Worm (Caenorhabditis elegans) whole organism, young adult: ENCODE data around the gene hil-6.

Experiments
- B0336.3 ChIP-seq: fragments of 200-800 bp; sonication (Bioruptor generic); IDR thresholded peaks from 2 replicates; pipeline ENCODE4 v1.3.6; 2022; ENCODE audit warnings: missing genetic modification characterization, missing compliant biosample characterization
- C06A6.2 ChIP-seq: fragments of 200-800 bp; sonication (Bioruptor generic); conservative IDR thresholded peaks from 2 replicates; pipeline ENCODE4 v1.3.6; 2022; ENCODE audit warnings: missing genetic modification characterization, missing compliant biosample characterization
- C17E4.6 ChIP-seq: fragments of 200-800 bp; sonication (Bioruptor generic); IDR thresholded peaks from 2 replicates; pipeline ENCODE4 v1.3.6; 2022; ENCODE audit warnings: missing genetic modification reagents, missing genetic modification characterization, missing compliant biosample characterization
- F37B4.10 ChIP-seq: fragments of 200-800 bp; sonication (Bioruptor generic); IDR thresholded peaks from 2 replicates; pipeline ENCODE4 v1.3.6; 2022; ENCODE audit warnings: missing genetic modification characterization, missing compliant biosample characterization
- F57A8.1 ChIP-seq: fragments of 200-800 bp; sonication (Bioruptor generic); optimal IDR thresholded peaks from 2 replicates; lab custom pipeline; 2018; ENCODE audit warnings: mild to moderate bottlenecking, missing genetic modification characterization, moderate library complexity, missing compliant biosample characterization
- K11D2.4 ChIP-seq: fragments of 200-800 bp; sonication (Bioruptor generic); IDR thresholded peaks from 2 replicates; pipeline ENCODE4 v1.3.6; 2022; ENCODE audit warnings: missing genetic modification reagents, missing genetic modification characterization, missing compliant biosample characterization
- K12H6.12 ChIP-seq: fragments of 200-800 bp; sonication (Bioruptor generic); optimal IDR thresholded peaks from 2 replicates; lab custom pipeline; 2018; ENCODE audit warnings: mild to moderate bottlenecking, missing genetic modification characterization, missing compliant biosample characterization
- Y56A3A.18 ChIP-seq: fragments of 200-800 bp; sonication (Bioruptor generic); IDR thresholded peaks from 2 replicates; pipeline ENCODE4 v1.3.6; 2022; ENCODE audit warnings: missing genetic modification reagents, missing genetic modification characterization, missing compliant biosample characterization
- Y79H2A.3 ChIP-seq: fragments of 200-800 bp; sonication (Bioruptor generic); conservative IDR thresholded peaks from 2 replicates; pipeline ENCODE4 v1.3.6; 2022; ENCODE audit warnings: missing genetic modification reagents, missing genetic modification characterization, missing compliant biosample characterization
- Y95B8A.8 ChIP-seq: fragments of 200-800 bp; sonication (Bioruptor generic); IDR thresholded peaks from 2 replicates; pipeline ENCODE4 v1.3.6; 2022; ENCODE audit warnings: missing genetic modification reagents, missing genetic modification characterization, missing compliant biosample characterization
- ama-1 ChIP-seq, 3 experiments: fragments of 150-350 bp in 1 of 3; sonication (generic microtip) in 2 of 3; optimal IDR thresholded peaks; 2 replicates each; lab custom pipeline; 2014 to 2018; ENCODE audit warnings: missing biosample characterization in 2 of 3, missing genetic modification characterization in 2 of 3, missing genetic modification reagents in 2 of 3
- aptf-3 ChIP-seq: fragments of 200-800 bp; sonication (Bioruptor generic); IDR thresholded peaks from 2 replicates; pipeline ENCODE4 v1.3.6; 2022; ENCODE audit warnings: missing genetic modification characterization, missing compliant biosample characterization
- athp-1 ChIP-seq: sonication (generic microtip); optimal IDR thresholded peaks from 2 replicates; lab custom pipeline; 2017; ENCODE audit warnings: mild to moderate bottlenecking, missing genetic modification characterization, missing compliant biosample characterization
- attf-3 ChIP-seq: fragments of 200-800 bp; sonication (Bioruptor generic); conservative IDR thresholded peaks from 2 replicates; pipeline ENCODE4 v1.3.6; 2022; ENCODE audit warnings: missing genetic modification reagents, missing genetic modification characterization, missing compliant biosample characterization
- attf-5 ChIP-seq: fragments of 200-800 bp; sonication (Bioruptor generic); optimal IDR thresholded peaks from 2 replicates; lab custom pipeline; 2018; ENCODE audit warnings: mild to moderate bottlenecking, missing genetic modification characterization, missing compliant biosample characterization
- bed-1 ChIP-seq: fragments of 200-800 bp; sonication (Bioruptor generic); IDR thresholded peaks from 2 replicates; pipeline ENCODE4 v1.3.6; 2022; ENCODE audit warnings: missing genetic modification reagents, missing genetic modification characterization, missing compliant biosample characterization
- cebp-1 ChIP-seq, 2 experiments: fragments of 200-800 bp in 1 of 2; sonication (Bioruptor generic) in 1 of 2; sonication (generic microtip) in 1 of 2; IDR thresholded peaks in 1 of 2; optimal IDR thresholded peaks in 1 of 2; 2 replicates each; pipeline versions ENCODE4 v1.3.6 to Lab custom; 2017 to 2022; ENCODE audit warnings: missing compliant biosample characterization in 2 of 2, missing genetic modification characterization in 2 of 2, mild to moderate bottlenecking in 1 of 2, missing genetic modification reagents in 1 of 2, moderate library complexity in 1 of 2
- chd-7 ChIP-seq: sonication (generic microtip); optimal IDR thresholded peaks from 2 replicates; lab custom pipeline; 2016; ENCODE audit warnings: mild to moderate bottlenecking, missing genetic modification characterization, moderate library complexity, missing compliant biosample characterization
- dox-1 ChIP-seq: fragments of 200-800 bp; sonication (Bioruptor generic); IDR thresholded peaks from 2 replicates; pipeline ENCODE4 v1.3.6; 2022; ENCODE audit warnings: missing genetic modification reagents, missing genetic modification characterization, missing compliant biosample characterization
- egl-44 ChIP-seq: fragments of 200-800 bp; sonication (Bioruptor generic); IDR thresholded peaks from 2 replicates; pipeline ENCODE4 v1.3.6; 2022; ENCODE audit warnings: missing genetic modification reagents, missing genetic modification characterization, missing compliant biosample characterization
- egrh-3 ChIP-seq: fragments of 200-800 bp; sonication (Bioruptor generic); IDR thresholded peaks from 2 replicates; pipeline ENCODE4 v1.3.6; 2022; ENCODE audit warnings: missing genetic modification reagents, missing genetic modification characterization, missing compliant biosample characterization
- ekl-4 ChIP-seq: fragments of 200-800 bp; sonication (Bioruptor generic); IDR thresholded peaks from 2 replicates; pipeline ENCODE4 v1.3.6; 2022; ENCODE audit warnings: missing genetic modification reagents, missing genetic modification characterization, missing compliant biosample characterization
- gei-17 ChIP-seq: fragments of 200-800 bp; sonication (Bioruptor generic); optimal IDR thresholded peaks from 2 replicates; lab custom pipeline; 2018; ENCODE audit warnings: mild to moderate bottlenecking, missing genetic modification characterization, missing compliant biosample characterization
- hlh-26 ChIP-seq: fragments of 200-800 bp; sonication (Bioruptor generic); conservative IDR thresholded peaks from 2 replicates; pipeline ENCODE4 v1.3.6; 2022; ENCODE audit warnings: missing genetic modification reagents, missing genetic modification characterization, missing compliant biosample characterization
- hmg-1.2 ChIP-seq: fragments of 200-800 bp; sonication (Bioruptor generic); IDR thresholded peaks from 2 replicates; pipeline ENCODE4 v1.3.6; 2022; ENCODE audit warnings: missing genetic modification reagents, missing genetic modification characterization, missing compliant biosample characterization
- let-607 ChIP-seq, 2 experiments: fragments of 200-800 bp in 1 of 2; sonication (Bioruptor generic) in 1 of 2; sonication (generic microtip) in 1 of 2; optimal IDR thresholded peaks; 2 replicates each; lab custom pipeline; 2016 to 2018; ENCODE audit warnings: mild to moderate bottlenecking in 2 of 2, missing compliant biosample characterization in 2 of 2, missing genetic modification characterization in 2 of 2, moderate library complexity in 2 of 2, missing genotype in 1 of 2
- lin-40 ChIP-seq: sonication (generic microtip); optimal IDR thresholded peaks from 2 replicates; lab custom pipeline; 2016; ENCODE audit warnings: missing genetic modification characterization, mild to moderate bottlenecking, missing compliant biosample characterization, missing genotype, missing genetic modification reagents
- mel-28 ChIP-seq: sonication (generic microtip); optimal IDR thresholded peaks from 2 replicates; lab custom pipeline; 2016; ENCODE audit warnings: borderline replicate concordance, mild to moderate bottlenecking, missing genetic modification characterization, missing compliant biosample characterization
- nfya-1 ChIP-seq: sonication (generic microtip); optimal IDR thresholded peaks from 2 replicates; lab custom pipeline; 2017; ENCODE audit warnings: antibody characterized with exemption, missing compliant biosample characterization, missing genetic modification characterization, borderline replicate concordance; ENCODE audit not compliant: insufficient read depth
- nfyb-1 ChIP-seq: fragments of 200-800 bp; sonication (Bioruptor generic); IDR thresholded peaks from 2 replicates; pipeline ENCODE4 v1.3.6; 2022; ENCODE audit warnings: missing genetic modification reagents, missing genetic modification characterization, missing compliant biosample characterization
- pbrm-1 ChIP-seq: fragments of 200-800 bp; sonication (Bioruptor generic); IDR thresholded peaks from 2 replicates; pipeline ENCODE4 v1.3.6; 2022; ENCODE audit warnings: missing genetic modification reagents, missing genetic modification characterization, missing compliant biosample characterization
- rcor-1 ChIP-seq: fragments of 200-800 bp; sonication (Bioruptor generic); IDR thresholded peaks from 2 replicates; pipeline ENCODE4 v1.3.6; 2022; ENCODE audit warnings: missing genetic modification reagents, missing genetic modification characterization, missing compliant biosample characterization
- rpc-1 ChIP-seq, 2 experiments: fragments of 150-350 bp in 1 of 2; sonication (generic microtip) in 1 of 2; optimal IDR thresholded peaks; 2 replicates each; lab custom pipeline; 2014 to 2018; ENCODE audit warnings: missing biosample characterization in 1 of 2, missing genetic modification characterization in 1 of 2, missing genetic modification reagents in 1 of 2, missing genotype in 1 of 2
- snpc-1.3 ChIP-seq: sonication (generic microtip); optimal IDR thresholded peaks from 2 replicates; lab custom pipeline; 2017; ENCODE audit warnings: missing genetic modification characterization, mild to moderate bottlenecking, missing compliant biosample characterization, antibody characterized with exemption, moderate library complexity, missing genotype, missing genetic modification reagents; ENCODE audit not compliant: insufficient read depth
- somi-1 ChIP-seq: fragments of 200-800 bp; sonication (Bioruptor generic); optimal IDR thresholded peaks from 2 replicates; lab custom pipeline; 2018; ENCODE audit warnings: mild to moderate bottlenecking, missing genetic modification characterization, missing compliant biosample characterization
- tbp1 ChIP-seq: fragments of 200-800 bp; sonication (Bioruptor generic); optimal IDR thresholded peaks from 2 replicates; lab custom pipeline; 2018; ENCODE audit warnings: mild to moderate bottlenecking, missing genetic modification characterization, missing compliant biosample characterization
- zfh-2 ChIP-seq: fragments of 200-800 bp; sonication (Bioruptor generic); conservative IDR thresholded peaks from 2 replicates; pipeline ENCODE4 v1.3.6; 2022; ENCODE audit warnings: missing genetic modification reagents, missing genetic modification characterization, missing compliant biosample characterization
- zim-3 ChIP-seq: sonication (generic microtip); optimal IDR thresholded peaks from 2 replicates; lab custom pipeline; 2017; ENCODE audit warnings: mild to moderate bottlenecking, missing genetic modification characterization, moderate library complexity, missing compliant biosample characterization
- ztf-22 ChIP-seq: fragments of 200-800 bp; sonication (Bioruptor generic); optimal IDR thresholded peaks from 2 replicates; lab custom pipeline; 2018; ENCODE audit warnings: mild to moderate bottlenecking, missing genetic modification characterization, moderate library complexity, missing compliant biosample characterization

Gene hil-6

DNA sequence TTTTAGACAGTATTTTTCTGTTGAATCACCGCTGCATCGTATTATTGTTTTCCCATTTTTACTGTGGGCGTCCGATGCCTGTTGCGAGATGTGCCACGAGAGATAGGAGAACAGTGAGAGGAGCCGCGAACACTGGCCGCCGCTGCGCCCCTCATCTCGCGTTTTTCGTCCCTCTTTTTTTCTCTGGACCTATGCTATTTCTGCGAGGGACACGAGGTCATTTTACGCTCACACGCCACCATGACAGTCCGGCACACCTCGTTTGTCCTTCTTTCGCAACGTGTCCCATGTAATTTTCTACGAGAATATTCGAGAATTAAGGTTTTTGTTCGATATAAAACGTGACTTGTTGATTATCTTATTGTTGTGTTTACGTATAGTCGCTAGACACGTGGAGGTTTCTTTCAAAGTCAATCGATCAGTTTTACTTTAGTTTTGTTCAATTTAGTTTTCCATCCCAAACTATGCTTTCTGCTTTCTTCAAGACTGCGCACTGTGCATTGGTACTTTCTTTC, 36.7 kb upstream of the hil-6 start, which contains the start of gene lbp-9 (continued):
- TF ChIP-seq pbrm-1 (GFP tag; lab: Robert Waterston, UW), result 0 out of 2 replicates have a peak, but pooled peaks have one; percentile 67
- 0 out of 2 replicates have a peak, but pooled peaks have one; percentile 46 for TF ChIP-seq nfyb-1
- TF ChIP-seq somi-1 (GFP tag; lab: Kevin White, UChicago), result no peak
- peak; percentile 33 for TF ChIP-seq zim-3 (tag; lab: Kevin White, UChicago)
- TF ChIP-seq athp-1 (tag; lab: Kevin White, UChicago), result peak; percentile 0
- TF ChIP-seq ztf-22 (GFP tag; lab: Kevin White, UChicago), result no peak
- peak; percentile 42; the same call in 1 of the 2 replicates for TF ChIP-seq Y95B8A.8 (GFP tag; lab: Robert Waterston, UW)
- no peak for TF ChIP-seq rpc-1 (optimal IDR thresholded peaks at IDR 0.05; lab: Kevin White, UChicago)
- TF ChIP-seq rpc-1 (tag; optimal IDR thresholded peaks at IDR 0.05; lab: Kevin White, UChicago), result no peak
- peak; percentile 40 for TF ChIP-seq tbp1 (GFP tag; lab: Kevin White, UChicago)
- TF ChIP-seq chd-7 (tag; lab: Kevin White, UChicago), result peak; percentile 36
- TF ChIP-seq C06A6.2, result 0 out of 2 replicates have a peak, but pooled peaks have one; percentile 34
- no peak for TF ChIP-seq nfya-1 (tag; lab: Kevin White, UChicago)
- peak; percentile 67 for TF ChIP-seq cebp-1 (GFP tag; IDR thresholded peaks at IDR 0.05; lab: Robert Waterston, UW)
- peak; percentile 96 for TF ChIP-seq cebp-1 (tag; optimal IDR thresholded peaks at IDR 0.05; lab: Kevin White, UChicago)
- no peak for TF ChIP-seq Y56A3A.18 (GFP tag; lab: Robert Waterston, UW)
- 0 out of 2 replicates have a peak, but pooled peaks have one; percentile 61 for TF ChIP-seq K11D2.4 (GFP tag; lab: Robert Waterston, UW)
- TF ChIP-seq ama-1 (optimal IDR thresholded peaks at IDR 0.05; lab: Kevin White, UChicago), result peak; percentile 34
- TF ChIP-seq ama-1 (GFP tag; optimal IDR thresholded peaks at IDR 0.05; lab: Kevin White, UChicago), result no peak
- peak; percentile 41 for TF ChIP-seq egrh-3 (GFP tag; lab: Robert Waterston, UW)
- peak; percentile 2 for TF ChIP-seq lin-40
- no peak for TF ChIP-seq C17E4.6
- peak; percentile 76; the same call in 1 of the 2 replicates for TF ChIP-seq hmg-1.2
- peak; percentile 61 for TF ChIP-seq K12H6.12
- TF ChIP-seq Y79H2A.3, result peak; percentile 71; the same call in 1 of the 2 replicates
- TF ChIP-seq F57A8.1 (GFP tag; lab: Kevin White, UChicago), result no peak
- no peak for TF ChIP-seq ekl-4 (GFP tag; lab: Robert Waterston, UW)
- TF ChIP-seq snpc-1.3, result no peak
- no peak for TF ChIP-seq hlh-26 (GFP tag; lab: Robert Waterston, UW)
- peak; percentile 38; the same call in 1 of the 2 replicates for TF ChIP-seq B0336.3 (GFP tag; lab: Robert Waterston, UW)
- TF ChIP-seq attf-5 (GFP tag; lab: Kevin White, UChicago), result peak; percentile 79
- no peak for TF ChIP-seq F37B4.10 (GFP tag; lab: Robert Waterston, UW)
- peak; percentile 94 for TF ChIP-seq zfh-2 (GFP tag; lab: Robert Waterston, UW)
- TF ChIP-seq mel-28 (tag; lab: Kevin White, UChicago), result no peak
- TF ChIP-seq let-607 (tag; optimal IDR thresholded peaks at IDR 0.05; lab: Kevin White, UChicago), result peak in 1 of 2 experiments; percentile 30
- TF ChIP-seq egl-44 (GFP tag; lab: Robert Waterston, UW), result peak; percentile 43; the same call in 1 of the 2 replicates
- no peak for TF ChIP-seq attf-3 (GFP tag; lab: Robert Waterston, UW)
- TF ChIP-seq bed-1 (GFP tag; lab: Robert Waterston, UW), result no peak
- peak; percentile 1 for TF ChIP-seq gei-17 (GFP tag; lab: Kevin White, UChicago)
- TF ChIP-seq aptf-3 (GFP tag; lab: Robert Waterston, UW), result no peak
- TF ChIP-seq dox-1 (GFP tag; lab: Robert Waterston, UW), result peak; percentile 67; the same call in 1 of the 2 replicates
- TF ChIP-seq rcor-1 (GFP tag; lab: Robert Waterston, UW), result no peak
